Worm (Caenorhabditis elegans): ENCODE measurements around the gene tbc-16.

The tbc-16 gene

ce11 chrX:5854163-5854451 lies 43.0 kb upstream of the tbc-16 start, which contains the start of gene hog-1:
Gene hog-1 (minus strand): TSS chrX:5854263.
- TF ChIP-seq ets-4 (GFP tag; optimal IDR thresholded peaks at IDR 0.05): no peak
- TF ChIP-seq egl-44 (GFP tag; IDR thresholded peaks at IDR 0.05): no peak
- no peak for TF ChIP-seq rcor-1 (GFP tag; IDR thresholded peaks at IDR 0.05)
- no peak for TF ChIP-seq ztf-6 (GFP tag; IDR thresholded peaks at IDR 0.05)
- TF ChIP-seq zfh-2 (GFP tag; conservative IDR thresholded peaks at IDR 0.05): no peak
- TF ChIP-seq snpc-1.3 (tag; optimal IDR thresholded peaks at IDR 0.05; ENCODE audit: insufficient read depth): no peak
- no peak for TF ChIP-seq lin-35 (GFP tag; optimal IDR thresholded peaks at IDR 0.05)
- TF ChIP-seq hsf-1 (GFP tag; IDR thresholded peaks at IDR 0.05): no peak

ce11 chrX:5854452-5855234 lies 42.5 kb upstream of the tbc-16 start:
- no peak for TF ChIP-seq ama-1 (optimal IDR thresholded peaks at IDR 0.05)
- no peak for TF ChIP-seq ama-1 (GFP tag; optimal IDR thresholded peaks at IDR 0.05)
- TF ChIP-seq B0261.1 (tag; optimal IDR thresholded peaks at IDR 0.05): no peak
- TF ChIP-seq lin-35 (GFP tag; optimal IDR thresholded peaks at IDR 0.05): no peak
- no peak for TF ChIP-seq F52B5.7 (tag; optimal IDR thresholded peaks at IDR 0.05)
- no peak for TF ChIP-seq rec-8 (tag; optimal IDR thresholded peaks at IDR 0.05)

- TF ChIP-seq cebp-2 (GFP tag; IDR thresholded peaks at IDR 0.05) (no peak), ztf-6 (GFP tag; IDR thresholded peaks at IDR 0.05) (no peak), ztf-25 (GFP tag; IDR thresholded peaks at IDR 0.05) (no peak), C06A6.2 (GFP tag; conservative IDR thresholded peaks at IDR 0.05) (no peak), egrh-3 (GFP tag; IDR thresholded peaks at IDR 0.05) (no peak), B0261.1 (tag; optimal IDR thresholded peaks at IDR 0.05) (no peak), rcor-1 (GFP tag; IDR thresholded peaks at IDR 0.05) (no peak), athp-1 (tag; optimal IDR thresholded peaks at IDR 0.05) (no peak), dpff-1 (tag; optimal IDR thresholded peaks at IDR 0.05) (no peak), attf-5 (GFP tag; optimal IDR thresholded peaks at IDR 0.05) (no peak), snpc-1.3 (tag; optimal IDR thresholded peaks at IDR 0.05; ENCODE audit: insufficient read depth) (no peak), F57A8.1 (GFP tag; optimal IDR thresholded peaks at IDR 0.05) (no peak), ceh-58 (GFP tag; IDR thresholded peaks at IDR 0.05) (no peak), madf-6 (GFP tag; IDR thresholded peaks at IDR 0.05) (no peak), B0035.1 (tag; optimal IDR thresholded peaks at IDR 0.05) (no peak)
Observed at ce11 chrX:5859161-5859560, 38.0 kb upstream of the tbc-16 start.

ce11 chrX:5862408-5862807 lies 34.7 kb upstream of the tbc-16 start, which contains the start of gene ctbp-1:
Gene ctbp-1 (plus strand): TSS chrX:5862708.
- TF ChIP-seq ccch-3 (GFP tag; optimal IDR thresholded peaks at IDR 0.05) (no peak), ceh-79 (tag; optimal IDR thresholded peaks at IDR 0.05) (no peak), hlh-26 (GFP tag; conservative IDR thresholded peaks at IDR 0.05) (no peak), snpc-4 (GFP tag; optimal IDR thresholded peaks at IDR 0.05) (no peak), snpc-4 (tag; optimal IDR thresholded peaks at IDR 0.05) (no peak), cebp-1 (GFP tag; IDR thresholded peaks at IDR 0.05) (no peak), cebp-1 (tag; optimal IDR thresholded peaks at IDR 0.05) (no peak), B0019.2 (GFP tag; conservative IDR thresholded peaks at IDR 0.05) (no peak), attf-5 (GFP tag; optimal IDR thresholded peaks at IDR 0.05) (no peak), K12H6.12 (tag; optimal IDR thresholded peaks at IDR 0.05) (no peak), F33H1.4 (GFP tag; IDR thresholded peaks at IDR 0.05) (no peak), nhr-90 (tag; optimal IDR thresholded peaks at IDR 0.05) (no peak), lin-26 (GFP tag; IDR thresholded peaks at IDR 0.05) (no peak), madf-8 (GFP tag; conservative IDR thresholded peaks at IDR 0.05) (no peak), rcor-1 (GFP tag; IDR thresholded peaks at IDR 0.05) (no peak), hlh-12 (tag; optimal IDR thresholded peaks at IDR 0.05) (no peak)

Measured in whole organism, young adult.